Worm (Caenorhabditis elegans): ENCODE results near the gene ZC116.1.
A peak's percentile ranks its signal among the peaks of the same experiment; 100 is the strongest.

ZC116.1 gene

DNA sequence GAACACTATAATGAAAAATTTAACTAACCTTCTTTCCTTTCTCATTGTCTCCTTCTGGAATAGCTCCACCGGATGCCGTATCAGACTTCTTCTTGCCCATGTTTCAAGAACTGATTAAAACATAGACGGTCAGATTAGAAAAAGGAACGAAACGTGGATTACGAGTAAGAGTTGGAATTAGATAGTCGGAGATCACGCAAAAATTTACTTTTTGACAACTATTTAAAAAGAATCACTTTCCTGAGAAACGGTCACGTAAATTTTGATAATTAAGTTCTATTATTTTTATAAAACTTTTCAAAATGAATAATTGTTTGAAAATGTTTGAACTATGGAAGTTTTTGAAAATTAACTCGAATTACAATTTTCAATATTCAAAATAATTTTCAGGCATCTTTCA is 2.5 kb downstream of the ZC116.1 start, which contains the start of gene cyc-2.2:
TSS of gene cyc-2.2 (minus strand) at position 101 of the 400 bp plus-strand sequence.
- TF ChIP-seq lin-35 (GFP tag; optimal IDR thresholded peaks at IDR 0.05) (no peak), Y116A8C.19 (tag; optimal IDR thresholded peaks at IDR 0.05; ENCODE audit: borderline replicate concordance) (no peak), pag-3 (tag; optimal IDR thresholded peaks at IDR 0.05; ENCODE audit: borderline replicate concordance, insufficient read depth) (no peak), ceh-8 (GFP tag; optimal IDR thresholded peaks at IDR 0.05) (no peak), nhr-28 (tag; optimal IDR thresholded peaks at IDR 0.05) (no peak), ces-1 (GFP tag; optimal IDR thresholded peaks at IDR 0.05) (no peak), nhr-237 (tag; optimal IDR thresholded peaks at IDR 0.05) (no peak), ztf-4 (tag; optimal IDR thresholded peaks at IDR 0.05) (no peak), hpl-2 (GFP tag; optimal IDR thresholded peaks at IDR 0.05) (no peak), sup-37 (GFP tag; optimal IDR thresholded peaks at IDR 0.05) (no peak), jun-1 (tag; optimal IDR thresholded peaks at IDR 0.05) (no peak), egl-13 (tag; optimal IDR thresholded peaks at IDR 0.05) (no peak), pqm-1 (tag; optimal IDR thresholded peaks at IDR 0.05) (no peak), rnt-1 (tag; optimal IDR thresholded peaks at IDR 0.05) (no peak), lsy-2 (tag; optimal IDR thresholded peaks at IDR 0.05) (no peak), mef-2 (tag; optimal IDR thresholded peaks at IDR 0.05) (no peak), ztf-11 (tag; optimal IDR thresholded peaks at IDR 0.05) (no peak), nhr-84 (tag; optimal IDR thresholded peaks at IDR 0.05) (no peak), F16B12.6 (tag; optimal IDR thresholded peaks at IDR 0.05) (no peak)

DNA sequence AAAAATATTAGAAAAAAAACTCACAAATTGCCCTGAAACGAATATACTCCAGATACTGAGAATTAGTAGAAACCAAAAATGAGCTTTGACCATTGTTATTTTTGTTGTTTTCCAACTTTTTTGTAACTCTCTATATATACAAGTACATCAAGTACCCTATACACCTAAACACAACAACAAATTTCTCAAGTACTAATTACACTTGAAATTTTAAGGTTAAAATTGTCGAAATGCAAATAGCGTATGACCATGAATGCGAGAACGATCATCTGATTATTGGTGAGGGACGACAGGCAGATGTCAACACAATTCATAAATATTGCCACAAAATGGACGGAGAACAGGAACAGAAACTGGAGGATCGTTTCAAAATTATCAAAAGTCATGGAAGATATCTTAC is 14.7 kb downstream of the ZC116.1 start, which contains the start of gene F56H9.9:
TSS of gene F56H9.9 (minus strand) at position 101 of the 400 bp plus-strand sequence.
- TF ChIP-seq zag-1 (tag; optimal IDR thresholded peaks at IDR 0.05), result no peak

- no peak for TF ChIP-seq xbp-1 (tag; optimal IDR thresholded peaks at IDR 0.05)
- TF ChIP-seq blmp-1 (tag; optimal IDR thresholded peaks at IDR 0.05), result peak; percentile 31
- TF ChIP-seq lin-15B (tag; optimal IDR thresholded peaks at IDR 0.05), result no peak
Measured at ce11 chrV:12629743-12630142, 20.1 kb downstream of the ZC116.1 start, which contains the start of gene F56H9.6. TSS of gene F56H9.6 (minus strand) at chrV:12629843.

DNA sequence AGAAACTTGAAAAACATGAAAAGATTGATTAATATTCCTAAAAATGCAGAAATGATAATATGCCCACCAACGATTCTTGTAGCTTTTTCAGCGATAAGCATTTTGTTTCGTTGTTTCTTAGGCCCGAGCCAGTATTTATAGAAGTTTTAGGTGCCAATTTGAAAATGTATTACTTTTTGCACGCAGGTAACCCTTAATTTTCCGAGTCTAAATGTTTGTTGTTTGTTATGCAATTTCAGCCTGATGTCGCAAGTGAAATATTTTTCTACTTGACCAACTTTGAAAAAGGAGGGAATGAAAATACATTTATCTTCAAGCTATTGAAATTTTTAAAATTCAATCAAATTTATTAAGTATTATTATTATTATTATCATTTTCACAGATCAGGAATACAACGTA is 22.4 kb downstream of the ZC116.1 start, which contains the start of gene srx-113:
TSS of gene srx-113 (minus strand) at position 101 of the 400 bp plus-strand sequence.
- no peak for TF ChIP-seq unc-98 (GFP tag; IDR thresholded peaks at IDR 0.05)
- TF ChIP-seq pax-3 (tag; optimal IDR thresholded peaks at IDR 0.05), result peak; percentile 14
- no peak for TF ChIP-seq nhr-84 (tag; optimal IDR thresholded peaks at IDR 0.05)
- no peak for TF ChIP-seq lsy-2 (tag; optimal IDR thresholded peaks at IDR 0.05)

- TF ChIP-seq nhr-90 (tag; optimal IDR thresholded peaks at IDR 0.05; ENCODE audit: poor library complexity), result no peak
- no peak for TF ChIP-seq xbp-1 (tag; optimal IDR thresholded peaks at IDR 0.05)
- no peak for TF ChIP-seq ama-1 (optimal IDR thresholded peaks at IDR 0.05)
- no peak for TF ChIP-seq lsy-2 (tag; optimal IDR thresholded peaks at IDR 0.05)
- no peak for TF ChIP-seq lin-15B (tag; optimal IDR thresholded peaks at IDR 0.05)
Measured at ce11 chrV:12633046-12633445, 23.4 kb downstream of the ZC116.1 start.

- TF ChIP-seq C16A3.4 (tag; optimal IDR thresholded peaks at IDR 0.05), result no peak
- peak in 1 of 2 experiments; percentile 22 for TF ChIP-seq lin-35 (GFP tag; optimal IDR thresholded peaks at IDR 0.05)
- TF ChIP-seq elt-2 (tag; optimal IDR thresholded peaks at IDR 0.05), result peak; percentile 85
- no peak for TF ChIP-seq C34B4.2 (tag; optimal IDR thresholded peaks at IDR 0.05)
- no peak for TF ChIP-seq skn-1 (tag; optimal IDR thresholded peaks at IDR 0.05)
- TF ChIP-seq jun-1 (tag; optimal IDR thresholded peaks at IDR 0.05), result no peak
- TF ChIP-seq nhr-12 (tag; optimal IDR thresholded peaks at IDR 0.05), result no peak
- no peak for TF ChIP-seq fos-1 (tag; optimal IDR thresholded peaks at IDR 0.05)
- no peak for TF ChIP-seq C04F5.9 (tag; optimal IDR thresholded peaks at IDR 0.05)
- no peak for TF ChIP-seq snpc-4 (tag; optimal IDR thresholded peaks at IDR 0.05)
- no peak for TF ChIP-seq sup-37 (GFP tag; optimal IDR thresholded peaks at IDR 0.05)
Measured at ce11 chrV:12634050-12634449, 24.4 kb downstream of the ZC116.1 start.

Measured in whole organism, L1 larva.